Fruit fly (Drosophila melanogaster): ENCODE data around the gene CASK.
A peak's percentile ranks its signal among the peaks of the same experiment; 100 is the strongest.

The CASK gene

DNA sequence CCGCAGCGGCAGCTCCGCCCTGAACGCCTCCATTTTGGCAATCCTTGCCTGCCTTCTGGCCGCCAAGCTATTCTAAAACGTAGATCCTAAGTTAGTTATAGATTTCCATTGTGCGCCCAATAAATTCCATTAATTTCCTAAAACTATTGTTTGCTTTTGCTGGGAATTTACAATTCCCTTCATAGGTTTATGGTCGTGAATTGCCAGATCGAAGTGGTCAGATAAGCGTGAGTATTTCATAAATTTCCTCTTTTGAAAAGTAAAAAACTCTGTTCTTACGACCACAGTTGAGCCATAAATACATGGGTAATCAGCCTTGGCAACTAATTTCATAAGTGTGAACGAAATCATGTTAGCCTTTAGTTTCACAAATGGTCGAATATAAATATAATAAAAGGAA, 69.4 kb downstream of the CASK start:
- no peak for TF ChIP-seq N (GFP tag; optimal IDR thresholded peaks at IDR 0.05)
- no peak for TF ChIP-seq Dfd (GFP tag; optimal IDR thresholded peaks at IDR 0.05)
- no peak for TF ChIP-seq HLH106 (tag; optimal IDR thresholded peaks at IDR 0.05)
- no peak for TF ChIP-seq fru (GFP tag; optimal IDR thresholded peaks at IDR 0.05)
- no peak for TF ChIP-seq psq (GFP tag; optimal IDR thresholded peaks at IDR 0.05)
- no peak for TF ChIP-seq pan (optimal IDR thresholded peaks at IDR 0.05)
- no peak for TF ChIP-seq Hr83 (GFP tag; optimal IDR thresholded peaks at IDR 0.05; ENCODE audit: poor library complexity, severe bottlenecking)
- no peak for TF ChIP-seq Abd-B (GFP tag; optimal IDR thresholded peaks at IDR 0.05)
- TF ChIP-seq dl (GFP tag; optimal IDR thresholded peaks at IDR 0.05; ENCODE audit: insufficient read depth in 1 of 2, partially characterized antibody in 2 of 2) = no peak
- TF ChIP-seq tai (GFP tag; optimal IDR thresholded peaks at IDR 0.05) = no peak

DNA sequence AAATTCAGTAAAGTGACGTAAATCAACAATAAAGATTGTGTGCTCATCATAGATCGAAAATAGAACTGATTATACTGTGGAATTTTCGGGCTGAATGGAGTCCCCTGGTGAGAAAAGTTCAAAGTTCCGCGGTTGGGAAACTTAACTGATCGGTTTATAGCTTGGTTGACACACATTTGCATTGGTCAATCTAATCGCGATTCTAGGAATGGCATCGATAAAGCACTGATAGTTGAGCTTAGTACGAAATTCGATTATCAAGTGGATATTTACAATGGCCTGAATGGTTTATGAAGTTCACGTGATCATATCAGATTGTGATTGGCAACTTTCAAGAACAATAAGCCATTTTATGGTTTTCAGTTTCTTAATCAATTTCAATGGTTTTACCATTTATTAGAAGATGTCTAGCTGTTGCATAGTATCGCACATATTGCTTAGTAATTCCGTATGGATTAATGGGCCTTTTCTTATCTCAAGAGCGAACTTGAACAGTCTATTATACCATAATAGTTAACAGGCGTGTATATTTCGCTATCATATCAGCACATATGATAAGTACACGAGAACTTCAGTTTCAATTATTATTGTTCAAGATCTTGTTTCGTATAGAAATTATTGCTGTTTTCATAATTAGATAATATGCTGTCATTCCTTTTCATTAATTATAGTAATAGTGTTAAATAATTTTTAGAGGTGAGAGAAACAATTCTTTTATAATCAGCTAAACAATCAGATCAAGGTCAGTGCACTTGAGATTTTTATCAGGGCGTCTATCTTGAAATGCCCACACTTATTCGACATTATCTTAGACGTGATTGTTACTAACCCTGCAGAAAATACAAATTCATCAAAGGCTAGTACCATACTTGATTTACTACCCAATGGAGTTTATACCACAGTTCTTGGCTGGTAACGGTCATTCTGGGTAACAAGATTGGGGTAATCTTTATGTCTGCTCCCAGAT, 73.2 kb downstream of the CASK start, which contains the start of gene CG31233:
Gene CG31233 (plus strand): TSS at position 900 of the 967 bp plus-strand sequence.
- TF ChIP-seq psq (GFP tag; optimal IDR thresholded peaks at IDR 0.05) (no peak), Rel (GFP tag; optimal IDR thresholded peaks at IDR 0.05) (no peak), Rel (tag; optimal IDR thresholded peaks at IDR 0.05) (no peak), Hr78 (GFP tag; optimal IDR thresholded peaks at IDR 0.05) (no peak), lola (GFP tag; optimal IDR thresholded peaks at IDR 0.05) (no peak), CrebA (GFP tag; optimal IDR thresholded peaks at IDR 0.05; ENCODE audit: borderline replicate concordance) (no peak), Hr83 (GFP tag; optimal IDR thresholded peaks at IDR 0.05; ENCODE audit: poor library complexity, severe bottlenecking) (no peak), Myc (optimal IDR thresholded peaks at IDR 0.05) (no peak), CG9705 (GFP tag; optimal IDR thresholded peaks at IDR 0.05) (no peak), rgr (GFP tag; optimal IDR thresholded peaks at IDR 0.05) (no peak), br (GFP tag; optimal IDR thresholded peaks at IDR 0.05) (no peak)

DNA sequence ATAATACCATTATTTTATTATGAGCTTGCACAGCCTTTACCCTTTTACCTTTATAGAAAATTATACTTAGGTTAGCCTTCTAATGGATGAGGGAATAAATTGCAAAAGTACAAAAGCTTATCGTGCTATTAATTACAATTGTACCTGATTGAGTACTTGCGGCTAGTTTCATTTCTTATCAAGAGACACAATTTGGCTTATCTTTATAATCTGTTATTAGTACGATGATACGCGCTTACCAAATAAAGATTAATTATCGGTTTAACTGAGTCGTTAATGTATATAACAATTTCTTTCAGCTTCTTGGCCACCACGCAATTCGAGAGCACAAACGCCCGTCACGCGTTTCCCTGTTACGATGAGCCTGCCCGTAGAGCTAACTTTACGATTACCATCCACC, 76.6 kb downstream of the CASK start:
- TF ChIP-seq N (GFP tag; optimal IDR thresholded peaks at IDR 0.05) (no peak), OdsH (GFP tag; optimal IDR thresholded peaks at IDR 0.05) (no peak), Hnf4 (GFP tag; optimal IDR thresholded peaks at IDR 0.05) (no peak)

DNA sequence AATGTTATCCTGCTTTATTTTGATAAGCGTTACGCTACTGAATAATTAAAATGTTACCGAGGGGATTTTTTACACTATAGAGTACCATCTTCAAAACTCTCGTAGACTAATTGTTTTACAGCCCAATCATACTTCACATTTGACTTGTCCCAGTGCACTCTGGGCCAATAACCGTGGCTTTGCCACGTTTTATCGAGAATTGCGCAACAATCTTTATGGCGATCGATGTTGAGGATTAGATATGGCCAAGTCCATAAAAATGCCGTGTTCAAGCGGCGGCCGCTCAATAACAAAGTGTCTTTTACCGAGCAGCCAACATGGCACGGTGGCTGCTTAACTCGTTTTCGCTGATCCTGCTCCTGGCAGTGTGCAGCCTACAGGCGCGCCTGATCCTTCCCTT, 77.5 kb downstream of the CASK start, which contains the start of gene CG31343:
Gene CG31343 (plus strand): TSS at position 279 of the 400 bp plus-strand sequence.
- TF ChIP-seq sv (GFP tag; optimal IDR thresholded peaks at IDR 0.05) = no peak

DNA sequence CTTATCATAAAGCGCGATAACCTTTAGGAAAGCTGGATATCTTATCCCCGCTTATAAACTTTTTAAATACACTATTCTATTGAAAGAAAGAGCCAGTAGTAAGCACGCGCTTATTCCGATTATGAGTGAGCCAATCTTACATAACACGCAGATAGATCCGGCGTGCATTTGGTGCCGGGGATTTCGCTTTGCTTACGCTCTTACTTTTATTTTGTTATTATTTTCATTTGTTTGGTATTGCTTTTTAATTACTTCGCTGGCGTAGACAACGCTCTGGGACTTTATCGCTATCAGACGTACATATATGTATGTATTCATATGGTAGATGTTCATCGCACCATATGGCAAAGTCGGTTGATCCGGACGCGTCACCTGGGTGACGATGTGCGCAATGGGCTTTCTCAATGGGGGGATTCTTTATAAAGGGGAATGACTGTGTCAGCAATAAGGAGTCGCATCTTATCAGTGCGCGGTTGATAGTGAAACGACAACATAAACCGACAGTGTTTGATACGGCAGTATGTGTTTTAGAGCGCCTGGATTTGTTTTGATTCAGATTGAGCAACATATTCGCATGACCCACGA, 81.6 kb downstream of the CASK start:
- TF ChIP-seq N (GFP tag; optimal IDR thresholded peaks at IDR 0.05) = no peak
- no peak for TF ChIP-seq GATAd (GFP tag; optimal IDR thresholded peaks at IDR 0.05)
- no peak for TF ChIP-seq lola (GFP tag; optimal IDR thresholded peaks at IDR 0.05)
- no peak for TF ChIP-seq Mio (GFP tag; optimal IDR thresholded peaks at IDR 0.05)
- TF ChIP-seq br (GFP tag; optimal IDR thresholded peaks at IDR 0.05) = no peak
- TF ChIP-seq jim (GFP tag; optimal IDR thresholded peaks at IDR 0.05) = no peak
- no peak for TF ChIP-seq Myc (optimal IDR thresholded peaks at IDR 0.05)
- no peak for TF ChIP-seq Hnf4 (GFP tag; optimal IDR thresholded peaks at IDR 0.05)
- TF ChIP-seq dmrt93B (GFP tag; optimal IDR thresholded peaks at IDR 0.05) = no peak
- peak; percentile 9 for TF ChIP-seq CrebA (GFP tag; optimal IDR thresholded peaks at IDR 0.05; ENCODE audit: borderline replicate concordance)
- peak; percentile 60 for TF ChIP-seq Jra (GFP tag; optimal IDR thresholded peaks at IDR 0.05)
- TF ChIP-seq dl (GFP tag; optimal IDR thresholded peaks at IDR 0.05; ENCODE audit: insufficient read depth in 1 of 2, partially characterized antibody in 2 of 2) = no peak
- TF ChIP-seq tai (GFP tag; optimal IDR thresholded peaks at IDR 0.05) = no peak
- TF ChIP-seq brk (GFP tag; optimal IDR thresholded peaks at IDR 0.05) = no peak
- TF ChIP-seq Vsx2 (GFP tag; optimal IDR thresholded peaks at IDR 0.05; ENCODE audit: partially characterized antibody) = no peak
- TF ChIP-seq dsf (GFP tag; optimal IDR thresholded peaks at IDR 0.05; ENCODE audit: borderline replicate concordance) = no peak
- TF ChIP-seq CG32264 (GFP tag; optimal IDR thresholded peaks at IDR 0.05) = no peak
- no peak for TF ChIP-seq Hr83 (GFP tag; optimal IDR thresholded peaks at IDR 0.05; ENCODE audit: poor library complexity, severe bottlenecking)
- no peak for TF ChIP-seq woc (GFP tag; optimal IDR thresholded peaks at IDR 0.05)
- no peak for TF ChIP-seq sv (GFP tag; optimal IDR thresholded peaks at IDR 0.05)
- no peak for TF ChIP-seq Rel (GFP tag; optimal IDR thresholded peaks at IDR 0.05)
- peak; percentile 95 for TF ChIP-seq Rel (tag; optimal IDR thresholded peaks at IDR 0.05)
- TF ChIP-seq CG9705 (GFP tag; optimal IDR thresholded peaks at IDR 0.05) = no peak
- no peak for TF ChIP-seq foxo (GFP tag; optimal IDR thresholded peaks at IDR 0.05)
- TF ChIP-seq OdsH (GFP tag; optimal IDR thresholded peaks at IDR 0.05) = no peak
- TF ChIP-seq Dfd (GFP tag; optimal IDR thresholded peaks at IDR 0.05) = no peak
- TF ChIP-seq Hr78 (GFP tag; optimal IDR thresholded peaks at IDR 0.05) = no peak
- TF ChIP-seq Dif (GFP tag; optimal IDR thresholded peaks at IDR 0.05; ENCODE audit: partially characterized antibody) = no peak

Measured in whole organism, wandering third instar larva.